Fruit fly (Drosophila melanogaster) whole organism, embryonic: ENCODE results near the gene CG3841.

ENCODE experiments used
- ATbp ChIP-seq: fragments of 200-800 bp; sonication (Bioruptor generic); optimal IDR thresholded peaks from 2 replicates; lab custom pipeline; 2017; ENCODE audit warnings: missing biosample characterization, mild to moderate bottlenecking, missing genetic modification characterization, missing genetic modification reagents
- Awh ChIP-seq: fragments of 200-800 bp; sonication (Bioruptor generic); IDR thresholded peaks from 2 replicates; pipeline ENCODE4, ENCODE4 v1.3.6; 2022; ENCODE audit warnings: missing biosample characterization, missing genetic modification characterization
- Blimp-1 ChIP-seq: fragments of 200-800 bp; sonication (Bioruptor generic); optimal IDR thresholded peaks from 3 replicates; lab custom pipeline; 2018; ENCODE audit warnings: missing biosample characterization, missing genetic modification characterization, mild to moderate bottlenecking, moderate library complexity, missing genetic modification reagents
- CG10543 ChIP-seq: fragments of 200-800 bp; sonication (Bioruptor generic); optimal IDR thresholded peaks from 3 replicates; lab custom pipeline; 2017; ENCODE audit warnings: missing biosample characterization, mild to moderate bottlenecking, missing genetic modification characterization, moderate library complexity
- CG12071 ChIP-seq: fragments of 200-800 bp; sonication (Bioruptor generic); optimal IDR thresholded peaks from 3 replicates; lab custom pipeline; 2018; ENCODE audit warnings: missing biosample characterization, mild to moderate bottlenecking, missing genetic modification characterization
- CG12391 ChIP-seq: fragments of 200-800 bp; sonication (Bioruptor generic); optimal IDR thresholded peaks from 3 replicates; lab custom pipeline; 2018; ENCODE audit warnings: missing biosample characterization, mild to moderate bottlenecking, missing genetic modification characterization, moderate library complexity
- CG12659 ChIP-seq: fragments of 200-800 bp; sonication (Bioruptor generic); optimal IDR thresholded peaks from 3 replicates; lab custom pipeline; 2017; ENCODE audit warnings: mild to moderate bottlenecking, missing biosample characterization, missing genetic modification reagents, missing genetic modification characterization
- CG12769 ChIP-seq: fragments of 200-800 bp; sonication (Bioruptor generic); optimal IDR thresholded peaks from 2 replicates; lab custom pipeline; 2019; ENCODE audit warnings: missing biosample characterization, mild to moderate bottlenecking, missing genetic modification characterization, moderate library complexity
- CG13424 ChIP-seq: fragments of 200-800 bp; sonication (Bioruptor generic); optimal IDR thresholded peaks from 2 replicates; lab custom pipeline; 2019; ENCODE audit warnings: missing biosample characterization, mild to moderate bottlenecking, missing genetic modification characterization, moderate library complexity
- CG14710 ChIP-seq: fragments of 200-800 bp; sonication (Bioruptor generic); optimal IDR thresholded peaks from 3 replicates; lab custom pipeline; 2019; ENCODE audit warnings: missing biosample characterization, mild to moderate bottlenecking, missing genetic modification characterization, moderate library complexity
- CG15011 ChIP-seq: fragments of 200-800 bp; sonication (Bioruptor generic); optimal IDR thresholded peaks from 3 replicates; lab custom pipeline; 2018; ENCODE audit warnings: missing biosample characterization, mild to moderate bottlenecking, missing genetic modification characterization
- CG15514 ChIP-seq: fragments of 200-800 bp; sonication (Bioruptor generic); optimal IDR thresholded peaks from 3 replicates; lab custom pipeline; 2017; ENCODE audit warnings: missing biosample characterization, missing genetic modification characterization, mild to moderate bottlenecking, moderate library complexity, missing genetic modification reagents
- CG1647 ChIP-seq: fragments of 200-800 bp; sonication (Bioruptor generic); optimal IDR thresholded peaks from 3 replicates; lab custom pipeline; 2016; ENCODE audit warnings: missing biosample characterization, missing genetic modification characterization
- CG17359 ChIP-seq: fragments of 200-800 bp; sonication (Bioruptor generic); optimal IDR thresholded peaks from 3 replicates; lab custom pipeline; 2018; ENCODE audit warnings: missing biosample characterization, mild to moderate bottlenecking, missing genetic modification characterization, moderate library complexity
- CG18011 ChIP-seq: fragments of 200-800 bp; sonication (Bioruptor generic); optimal IDR thresholded peaks from 2 replicates; lab custom pipeline; 2017; ENCODE audit warnings: missing biosample characterization, missing genetic modification characterization, mild to moderate bottlenecking, moderate library complexity, missing genotype
- CG3065 ChIP-seq: fragments of 200-800 bp; sonication (Bioruptor generic); optimal IDR thresholded peaks from 2 replicates; lab custom pipeline; 2016; ENCODE audit warnings: missing biosample characterization, missing genetic modification characterization
- CG33213 ChIP-seq: fragments of 200-800 bp; sonication (Bioruptor generic); optimal IDR thresholded peaks from 3 replicates; lab custom pipeline; 2016; ENCODE audit warnings: missing biosample characterization, missing genetic modification characterization
- CG34376 ChIP-seq: fragments of 200-800 bp; sonication (Bioruptor generic); optimal IDR thresholded peaks from 2 replicates; lab custom pipeline; 2018; ENCODE audit warnings: missing biosample characterization, mild to moderate bottlenecking, missing genetic modification characterization
- CG34422 ChIP-seq: fragments of 200-800 bp; sonication (Bioruptor generic); IDR thresholded peaks from 3 replicates; pipeline ENCODE4 v1.3.6; 2022; ENCODE audit warnings: missing biosample characterization, missing genetic modification characterization
- CG3847 ChIP-seq: fragments of 200-800 bp; sonication (Bioruptor generic); IDR thresholded peaks from 2 replicates; pipeline ENCODE4 v1.3.6; 2022; ENCODE audit warnings: missing biosample characterization, missing genetic modification characterization
- CG6254 ChIP-seq: fragments of 200-800 bp; sonication (Bioruptor generic); optimal IDR thresholded peaks from 3 replicates; lab custom pipeline; 2017; ENCODE audit warnings: mild to moderate bottlenecking, missing biosample characterization, missing genetic modification reagents, missing genetic modification characterization
- CG6813 ChIP-seq: fragments of 200-800 bp; sonication (Bioruptor generic); optimal IDR thresholded peaks from 2 replicates; lab custom pipeline; 2017; ENCODE audit warnings: missing biosample characterization, missing genetic modification characterization, mild to moderate bottlenecking, moderate library complexity, missing genetic modification reagents
- CG7987 ChIP-seq: fragments of 200-800 bp; sonication (Bioruptor generic); optimal IDR thresholded peaks from 2 replicates; lab custom pipeline; 2018; ENCODE audit warnings: missing biosample characterization, mild to moderate bottlenecking, missing genetic modification characterization, moderate library complexity
- CG8944 ChIP-seq: fragments of 200-800 bp; sonication (Bioruptor generic); optimal IDR thresholded peaks from 3 replicates; lab custom pipeline; 2016; ENCODE audit warnings: missing biosample characterization, missing genetic modification characterization
- CTCF ChIP-seq: fragments of 200-800 bp; sonication (Bioruptor generic); optimal IDR thresholded peaks from 2 replicates; lab custom pipeline; 2017; ENCODE audit warnings: missing biosample characterization, mild to moderate bottlenecking, missing genetic modification characterization, moderate library complexity
- Dref ChIP-seq: fragments of 200-800 bp; sonication (Bioruptor generic); IDR thresholded peaks from 2 replicates; pipeline ENCODE4 v1.3.6; 2022; ENCODE audit warnings: missing biosample characterization, missing genetic modification characterization
- E2f2 ChIP-seq: fragments of 200-800 bp; sonication (Bioruptor generic); IDR thresholded peaks from 2 replicates; pipeline ENCODE4 v1.3.6; 2022; ENCODE audit warnings: missing biosample characterization, missing genetic modification characterization
- Eip74EF ChIP-seq, 2 experiments: fragments of 200-800 bp in 1 of 2; fragments of >200 bp in 1 of 2; sonication (Bioruptor generic) in 1 of 2; optimal IDR thresholded peaks; 2 replicates each; lab custom pipeline; 2017 to 2019; ENCODE audit warnings: missing biosample characterization in 2 of 2, missing genetic modification characterization in 2 of 2, mild to moderate bottlenecking in 1 of 2, moderate library complexity in 1 of 2
- Fer2 ChIP-seq: fragments of 200-800 bp; sonication (Bioruptor generic); optimal IDR thresholded peaks from 2 replicates; lab custom pipeline; 2018; ENCODE audit warnings: missing biosample characterization, mild to moderate bottlenecking, missing genetic modification characterization, moderate library complexity
- Gsc ChIP-seq: fragments of 200-800 bp; sonication (Bioruptor generic); IDR thresholded peaks from 2 replicates; pipeline ENCODE4 v1.3.6; 2022; ENCODE audit warnings: missing biosample characterization, missing genetic modification characterization
- HmgZ ChIP-seq: fragments of 200-800 bp; sonication (Bioruptor generic); optimal IDR thresholded peaks from 2 replicates; lab custom pipeline; 2018; ENCODE audit warnings: missing biosample characterization, mild to moderate bottlenecking, missing genetic modification characterization
- Lim3 ChIP-seq: fragments of 200-800 bp; sonication (Bioruptor generic); IDR thresholded peaks from 2 replicates; pipeline ENCODE4 v1.3.6; 2022; ENCODE audit warnings: missing biosample characterization, missing genetic modification characterization
- Neu2 ChIP-seq: fragments of 200-800 bp; sonication (Bioruptor generic); optimal IDR thresholded peaks from 3 replicates; lab custom pipeline; 2016; ENCODE audit warnings: missing biosample characterization, missing genetic modification characterization, borderline replicate concordance
- Rfx ChIP-seq: fragments of 200-800 bp; sonication (Bioruptor generic); IDR thresholded peaks from 2 replicates; pipeline ENCODE4 v1.3.6; 2022; ENCODE audit warnings: missing biosample characterization, missing genetic modification characterization
- Sox102F ChIP-seq: fragments of 200-800 bp; sonication (Bioruptor generic); optimal IDR thresholded peaks from 2 replicates; lab custom pipeline; 2018; ENCODE audit warnings: missing biosample characterization, mild to moderate bottlenecking, missing genetic modification characterization, moderate library complexity
- cas ChIP-seq: fragments of 200-800 bp; sonication (Bioruptor generic); IDR thresholded peaks from 2 replicates; pipeline ENCODE4 v1.3.6; 2022; ENCODE audit warnings: missing biosample characterization, missing genetic modification characterization
- dimm ChIP-seq: fragments of 200-800 bp; sonication (Bioruptor generic); IDR thresholded peaks from 2 replicates; pipeline ENCODE4 v1.3.6; 2022; ENCODE audit warnings: missing biosample characterization, missing genetic modification characterization
- fd3F ChIP-seq: fragments of 200-800 bp; sonication (Bioruptor generic); optimal IDR thresholded peaks from 2 replicates; lab custom pipeline; 2018; ENCODE audit warnings: missing biosample characterization, mild to moderate bottlenecking, missing genetic modification characterization, moderate library complexity
- kni ChIP-seq: fragments of 200-800 bp; sonication (Bioruptor generic); optimal IDR thresholded peaks from 3 replicates; lab custom pipeline; 2017; ENCODE audit warnings: mild to moderate bottlenecking, missing biosample characterization, missing genetic modification reagents, missing genetic modification characterization
- maf-S ChIP-seq: fragments of 200-800 bp; sonication (Bioruptor generic); optimal IDR thresholded peaks from 2 replicates; lab custom pipeline; 2016; ENCODE audit warnings: missing biosample characterization, missing genetic modification characterization
- mam ChIP-seq: fragments of 200-800 bp; sonication (Bioruptor generic); optimal IDR thresholded peaks from 3 replicates; lab custom pipeline; 2016; ENCODE audit warnings: missing biosample characterization, missing genetic modification characterization
- oc ChIP-seq: fragments of 200-800 bp; sonication (Bioruptor generic); optimal IDR thresholded peaks from 2 replicates; lab custom pipeline; 2018; ENCODE audit warnings: missing biosample characterization, mild to moderate bottlenecking, missing genetic modification characterization, moderate library complexity
- peb ChIP-seq: fragments of 200-800 bp; sonication (Bioruptor generic); IDR thresholded peaks from 2 replicates; pipeline ENCODE4 v1.3.6; 2022; ENCODE audit warnings: missing biosample characterization, missing genetic modification characterization
- pros ChIP-seq: fragments of 200-800 bp; sonication (Bioruptor generic); optimal IDR thresholded peaks from 3 replicates; lab custom pipeline; 2019; ENCODE audit warnings: missing biosample characterization, mild to moderate bottlenecking, missing genetic modification characterization, moderate library complexity
- so ChIP-seq: fragments of 200-800 bp; sonication (Bioruptor generic); IDR thresholded peaks from 3 replicates; pipeline ENCODE4 v1.3.6; 2022; ENCODE audit warnings: missing biosample characterization, missing genetic modification characterization
- sqz ChIP-seq: fragments of 200-800 bp; sonication (Bioruptor generic); optimal IDR thresholded peaks from 3 replicates; lab custom pipeline; 2018; ENCODE audit warnings: missing biosample characterization, mild to moderate bottlenecking, missing genetic modification characterization
- tll ChIP-seq, 2 experiments: fragments of 200-800 bp in 1 of 2; fragments of >200 bp in 1 of 2; sonication (Bioruptor generic) in 1 of 2; optimal IDR thresholded peaks; 2 replicates each; lab custom pipeline; 2017 to 2019; ENCODE audit warnings: missing biosample characterization in 2 of 2, missing genetic modification characterization in 2 of 2, mild to moderate bottlenecking in 1 of 2, moderate library complexity in 1 of 2
- trh ChIP-seq: fragments of 200-800 bp; sonication (Bioruptor generic); optimal IDR thresholded peaks from 2 replicates; lab custom pipeline; 2016; ENCODE audit warnings: missing biosample characterization, missing genetic modification characterization
- wek ChIP-seq: fragments of 200-800 bp; sonication (Bioruptor generic); optimal IDR thresholded peaks from 3 replicates; lab custom pipeline; 2018; ENCODE audit warnings: missing biosample characterization, mild to moderate bottlenecking, missing genetic modification characterization, moderate library complexity

CG3841 gene

dm6 chr2L:9570673-9571193 is 18.5 kb upstream of the CG3841 start (continued):
- no peak for TF ChIP-seq cas (GFP tag; lab: Robert Waterston, UW)
- no peak for TF ChIP-seq Sox102F (GFP tag; lab: Kevin White, UChicago)
- no peak for TF ChIP-seq CG6254 (GFP tag; lab: Kevin White, UChicago)
- no peak for TF ChIP-seq tll (GFP tag; optimal IDR thresholded peaks at IDR 0.05; lab: Kevin White, UChicago)
- TF ChIP-seq CG12659 (GFP tag; lab: Kevin White, UChicago) = peak; percentile 34
- TF ChIP-seq ATbp (GFP tag; lab: Kevin White, UChicago) = peak; percentile 73
- TF ChIP-seq kni = peak; percentile 50
- no peak for TF ChIP-seq Fer2 (tag; lab: Kevin White, UChicago)
- TF ChIP-seq CG17359 (tag; lab: Kevin White, UChicago) = peak; percentile 54
- TF ChIP-seq CG12769 (tag; lab: Kevin White, UChicago) = no peak
- peak; percentile 41 for TF ChIP-seq CG15011 (GFP tag; lab: Kevin White, UChicago)
- no peak for TF ChIP-seq Neu2 (GFP tag; lab: Kevin White, UChicago)
- no peak for TF ChIP-seq mam (GFP tag; lab: Kevin White, UChicago)
- TF ChIP-seq HmgZ = peak; percentile 16
- no peak for TF ChIP-seq Lim3
- TF ChIP-seq dimm = no peak
- peak; percentile 58 for TF ChIP-seq CG7987 (GFP tag; lab: Kevin White, UChicago)
- peak; percentile 12 for TF ChIP-seq sqz
- TF ChIP-seq Gsc (GFP tag; lab: Robert Waterston, UW) = no peak
- no peak for TF ChIP-seq CG3065 (GFP tag; lab: Kevin White, UChicago)
- peak; percentile 6 for TF ChIP-seq CG15514 (GFP tag; lab: Kevin White, UChicago)
- peak; percentile 49 for TF ChIP-seq CG6813
- peak; percentile 36; the same call in 1 of the 2 replicates for TF ChIP-seq Awh (GFP tag; lab: Robert Waterston, UW)
- TF ChIP-seq trh (GFP tag; lab: Kevin White, UChicago) = no peak
- peak; percentile 94 for TF ChIP-seq CG18011 (GFP tag; lab: Kevin White, UChicago)
- TF ChIP-seq so = peak; percentile 50; the same call in 2 of the 3 replicates
- TF ChIP-seq CG34422 (GFP tag; lab: Robert Waterston, UW) = peak; percentile 12; the same call in 1 of the 3 replicates
- TF ChIP-seq CG14710 (tag; lab: Kevin White, UChicago) = no peak
- TF ChIP-seq oc (tag; lab: Kevin White, UChicago) = peak; percentile 47
- no peak for TF ChIP-seq peb (GFP tag; lab: Robert Waterston, UW)
- TF ChIP-seq CG8944 (GFP tag; lab: Kevin White, UChicago) = no peak
- no peak for TF ChIP-seq CG3847 (GFP tag; lab: Robert Waterston, UW)
- no peak for TF ChIP-seq CG12391 (tag; lab: Kevin White, UChicago)
- TF ChIP-seq Dref (GFP tag; lab: Robert Waterston, UW) = no peak
- TF ChIP-seq pros (GFP tag; lab: Kevin White, UChicago) = no peak
- peak; percentile 25 for TF ChIP-seq CG13424 (tag; lab: Kevin White, UChicago)
- peak; percentile 49 for TF ChIP-seq fd3F (GFP tag; lab: Kevin White, UChicago)
- 0 out of 2 replicates have a peak, but pooled peaks have one; percentile 17 for TF ChIP-seq E2f2 (GFP tag; lab: Robert Waterston, UW)
- TF ChIP-seq CG12071 (GFP tag; lab: Kevin White, UChicago) = peak; percentile 64
- peak; percentile 11 for TF ChIP-seq Blimp-1 (GFP tag; lab: Kevin White, UChicago)
- TF ChIP-seq Eip74EF (GFP tag; optimal IDR thresholded peaks at IDR 0.05; lab: Kevin White, UChicago) = peak in 1 of 2 experiments; percentile 57
- TF ChIP-seq Rfx = 0 out of 2 replicates have a peak, but pooled peaks have one; percentile 6
- TF ChIP-seq CG10543 (GFP tag; lab: Kevin White, UChicago) = peak; percentile 70
- peak; percentile 21 for TF ChIP-seq CTCF (GFP tag; lab: Kevin White, UChicago)
- TF ChIP-seq maf-S (GFP tag; lab: Kevin White, UChicago) = no peak
- TF ChIP-seq CG34376 (GFP tag; lab: Kevin White, UChicago) = peak; percentile 46
- peak; percentile 20 for TF ChIP-seq CG1647 (GFP tag; lab: Kevin White, UChicago)
- TF ChIP-seq CG33213 (GFP tag; lab: Kevin White, UChicago) = peak; percentile 3
- TF ChIP-seq wek (GFP tag; lab: Kevin White, UChicago) = peak; percentile 62
